Worm (Caenorhabditis elegans) whole organism, midembryonic: Measurements from ENCODE around the gene F07B10.7.

Experiments
- cog-1 ChIP-seq: sonication (generic microtip); optimal IDR thresholded peaks from 2 replicates; lab custom pipeline; 2016; ENCODE audit warnings: missing genetic modification characterization, missing compliant biosample characterization
- flt-1 ChIP-seq: fragments of 200-800 bp; sonication (Bioruptor generic); IDR thresholded peaks from 2 replicates; pipeline ENCODE4 v1.3.6; 2022; ENCODE audit warnings: missing genetic modification characterization, missing compliant biosample characterization
- klf-2 ChIP-seq: fragments of 200-800 bp; sonication (Bioruptor generic); conservative IDR thresholded peaks from 2 replicates; pipeline ENCODE4 v1.3.6; 2022; ENCODE audit warnings: missing genetic modification reagents, missing genetic modification characterization, missing compliant biosample characterization
- ref-1 ChIP-seq: fragments of 200-800 bp; sonication (Bioruptor generic); conservative IDR thresholded peaks from 2 replicates; pipeline ENCODE4 v1.3.6; 2022; ENCODE audit warnings: missing genetic modification reagents, missing genetic modification characterization, missing compliant biosample characterization
- tab-1 ChIP-seq: fragments of 200-800 bp; sonication (Bioruptor generic); IDR thresholded peaks from 2 replicates; pipeline ENCODE4 v1.3.6; 2022; ENCODE audit warnings: missing genetic modification characterization, missing compliant biosample characterization
- ztf-23 ChIP-seq: fragments of 200-800 bp; sonication (Bioruptor generic); IDR thresholded peaks from 2 replicates; pipeline ENCODE4 v1.3.6; 2022; ENCODE audit warnings: missing genetic modification reagents, missing genetic modification characterization, missing compliant biosample characterization
- ztf-29 ChIP-seq: fragments of 200-800 bp; sonication (Bioruptor generic); IDR thresholded peaks from 2 replicates; pipeline ENCODE4 v1.3.6; 2022; ENCODE audit warnings: missing genetic modification reagents, missing genetic modification characterization, missing compliant biosample characterization

DNA sequence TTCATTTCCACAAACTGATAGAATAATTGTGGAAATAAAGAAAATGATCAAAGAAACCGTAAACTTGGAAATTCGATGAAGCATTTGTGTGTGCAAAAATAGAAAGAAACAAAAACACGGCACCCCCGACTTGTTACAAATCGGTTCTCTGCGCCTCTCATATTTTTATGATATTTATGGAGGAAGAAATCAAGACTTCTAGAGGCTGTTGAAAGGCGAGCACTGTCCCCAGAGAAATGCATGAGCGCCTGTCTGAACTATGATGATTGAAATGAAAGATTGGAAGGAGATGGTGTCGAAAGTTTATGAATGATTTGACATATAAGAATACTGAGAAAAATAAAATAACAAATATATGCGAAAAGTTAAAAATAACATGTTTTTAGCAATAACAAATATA is 1.6 kb downstream of the F07B10.7 start, which contains the start of gene lgc-36:
- TF ChIP-seq flt-1 (GFP tag; lab: Robert Waterston, UW) (no peak), tab-1 (GFP tag; lab: Robert Waterston, UW) (no peak), cog-1 (tag; lab: Kevin White, UChicago) (no peak), ztf-29 (GFP tag; lab: Robert Waterston, UW) (no peak), ref-1 (GFP tag; lab: Robert Waterston, UW) (no peak), klf-2 (no peak), ztf-23 (GFP tag; lab: Robert Waterston, UW) (no peak)
